Worm (Caenorhabditis elegans): ENCODE results near the gene T19C9.8.
"Not testable (repeated sequence)": the region's sequence is repeated elsewhere in the genome, so short reads cannot be mapped to it uniquely, and the experiment has no call there.

The T19C9.8 gene

ce11 chrV:17264855-17265254 is 26.0 kb downstream of the T19C9.8 start, which contains the start of gene K10G4.3:
Gene K10G4.3, minus strand, starts transcription at chrV:17264955.
- not testable (repeated sequence) for TF ChIP-seq B0310.2 (tag; optimal IDR thresholded peaks at IDR 0.05); flt-1 (GFP tag; IDR thresholded peaks at IDR 0.05); hnd-1 (tag; optimal IDR thresholded peaks at IDR 0.05)

ce11 chrV:17272112-17272511 is 33.2 kb downstream of the T19C9.8 start:
- TF ChIP-seq scrt-1 (GFP tag; IDR thresholded peaks at IDR 0.05) = no peak
- no peak for TF ChIP-seq sea-1 (GFP tag; conservative IDR thresholded peaks at IDR 0.05)
- TF ChIP-seq hmg-4 (GFP tag; optimal IDR thresholded peaks at IDR 0.05) = no peak

- no peak for TF ChIP-seq ceh-13 (GFP tag; optimal IDR thresholded peaks at IDR 0.05)
- no peak for TF ChIP-seq sea-1 (GFP tag; conservative IDR thresholded peaks at IDR 0.05)
- no peak for TF ChIP-seq hmbx-1 (tag; optimal IDR thresholded peaks at IDR 0.05)
- TF ChIP-seq flt-1 (GFP tag; IDR thresholded peaks at IDR 0.05) = no peak
- TF ChIP-seq B0310.2 (tag; optimal IDR thresholded peaks at IDR 0.05) = no peak
- no peak for TF ChIP-seq hmg-4 (GFP tag; optimal IDR thresholded peaks at IDR 0.05)
- TF ChIP-seq ama-1 (optimal IDR thresholded peaks at IDR 0.05) = no peak
- no peak for TF ChIP-seq ets-7 (tag; optimal IDR thresholded peaks at IDR 0.05)
- TF ChIP-seq tbx-37 (GFP tag; conservative IDR thresholded peaks at IDR 0.05) = no peak
- no peak for TF ChIP-seq aly-1 (tag; optimal IDR thresholded peaks at IDR 0.05)
- no peak for TF ChIP-seq F13C5.2 (tag; optimal IDR thresholded peaks at IDR 0.05)
- no peak for TF ChIP-seq hnd-1 (tag; optimal IDR thresholded peaks at IDR 0.05)
- no peak for TF ChIP-seq tbx-11 (GFP tag; IDR thresholded peaks at IDR 0.05)
- TF ChIP-seq pes-1 (GFP tag; IDR thresholded peaks at IDR 0.05) = no peak
- TF ChIP-seq ceh-36 (tag; optimal IDR thresholded peaks at IDR 0.05) = no peak
- TF ChIP-seq tra-4 (tag; optimal IDR thresholded peaks at IDR 0.05) = no peak
Measured at ce11 chrV:17273249-17273648, 34.4 kb downstream of the T19C9.8 start, which contains the start of gene K10G4.10. Gene K10G4.10, plus strand, starts transcription at chrV:17273549.

ce11 chrV:17284159-17284558 is 45.3 kb downstream of the T19C9.8 start:
- TF ChIP-seq ama-1 (optimal IDR thresholded peaks at IDR 0.05) (no peak), scrt-1 (GFP tag; IDR thresholded peaks at IDR 0.05) (no peak), aly-1 (tag; optimal IDR thresholded peaks at IDR 0.05) (no peak), hmbx-1 (tag; optimal IDR thresholded peaks at IDR 0.05) (no peak), hmg-4 (GFP tag; optimal IDR thresholded peaks at IDR 0.05) (no peak), hnd-1 (tag; optimal IDR thresholded peaks at IDR 0.05) (no peak), pes-1 (GFP tag; IDR thresholded peaks at IDR 0.05) (no peak), tbx-11 (GFP tag; IDR thresholded peaks at IDR 0.05) (no peak), ceh-36 (tag; optimal IDR thresholded peaks at IDR 0.05) (no peak), tbx-37 (GFP tag; conservative IDR thresholded peaks at IDR 0.05) (no peak), ceh-13 (GFP tag; optimal IDR thresholded peaks at IDR 0.05) (no peak), tra-4 (tag; optimal IDR thresholded peaks at IDR 0.05) (no peak), sea-1 (GFP tag; conservative IDR thresholded peaks at IDR 0.05) (no peak), flt-1 (GFP tag; IDR thresholded peaks at IDR 0.05) (no peak), B0310.2 (tag; optimal IDR thresholded peaks at IDR 0.05) (no peak), ets-7 (tag; optimal IDR thresholded peaks at IDR 0.05) (no peak), F13C5.2 (tag; optimal IDR thresholded peaks at IDR 0.05) (no peak)

Measured in whole organism, early embryonic.